Worm (Caenorhabditis elegans): Measurements from ENCODE around the gene spe-39.

The spe-39 gene

ce11 chrV:6784853-6785492 is at the start of gene spe-39, which contains the start of gene spn-4:
TSS of gene spe-39 (plus strand) at chrV:6785451.
TSS of gene spn-4 (minus strand) at chrV:6784903.
- no peak for TF ChIP-seq unc-62 (GFP tag; optimal IDR thresholded peaks at IDR 0.05)

DNA sequence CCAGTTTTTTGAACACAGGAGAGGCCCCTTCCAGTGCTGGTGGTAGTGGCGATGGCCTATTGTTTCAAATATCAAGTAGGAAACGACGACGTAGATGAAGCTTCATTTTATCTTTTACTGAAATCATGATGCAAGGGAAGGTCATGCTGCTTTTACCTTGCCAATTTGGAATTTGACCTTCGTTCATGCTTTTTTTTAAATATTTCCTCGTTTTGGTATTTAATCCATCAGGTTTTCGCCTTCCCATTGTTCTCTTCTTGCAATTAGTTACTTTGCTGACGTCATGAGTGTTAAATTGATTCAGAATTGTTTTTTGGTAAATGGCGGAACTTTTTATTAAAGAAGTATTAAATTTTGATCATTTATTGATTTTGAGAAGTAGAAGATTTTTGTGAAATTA is 49.1 kb upstream of the spe-39 start:
- no peak for TF ChIP-seq unc-62 (GFP tag; optimal IDR thresholded peaks at IDR 0.05)

DNA sequence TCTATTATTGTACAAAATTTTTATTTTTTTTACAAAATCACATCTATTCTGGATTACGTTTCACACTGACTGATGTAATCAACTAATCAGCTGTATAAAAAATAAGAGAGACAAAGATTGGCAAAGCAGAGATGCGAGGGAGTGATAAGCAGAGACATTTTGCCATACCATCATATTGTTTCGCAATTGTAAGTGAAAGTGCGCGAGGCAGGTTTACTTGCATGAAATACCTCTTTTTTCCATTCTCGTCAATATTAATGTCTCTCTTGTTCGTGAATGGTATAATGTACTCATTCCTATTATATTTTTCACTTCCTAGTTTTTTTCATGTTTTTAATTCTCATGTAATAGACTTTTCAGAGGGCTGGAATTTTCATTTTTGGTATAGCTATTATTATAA is 48.4 kb upstream of the spe-39 start:
- TF ChIP-seq unc-62 (GFP tag; optimal IDR thresholded peaks at IDR 0.05): no peak

DNA sequence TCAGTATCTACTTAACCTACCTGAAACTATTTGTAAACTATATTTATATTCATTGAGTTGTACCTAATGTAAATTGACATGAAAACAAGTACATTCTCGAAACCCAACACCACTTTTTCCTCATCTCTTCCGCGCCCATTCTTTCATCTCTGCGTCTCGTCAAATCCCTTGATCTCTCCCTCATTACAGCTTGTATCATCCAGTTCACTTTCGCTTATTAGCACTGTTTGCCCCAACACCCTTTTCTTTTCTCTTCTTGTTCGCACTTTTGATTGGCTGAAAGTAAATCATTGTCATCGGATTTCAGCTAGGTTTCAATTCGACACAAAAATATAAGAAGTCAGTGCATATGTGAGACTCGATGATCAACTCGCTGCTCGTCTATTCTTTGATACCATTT is 40.5 kb upstream of the spe-39 start, which contains the start of gene T25F10.3:
Gene T25F10.3 (plus strand): TSS at position 308 of the 400 bp plus-strand sequence.
- TF ChIP-seq unc-62 (GFP tag; optimal IDR thresholded peaks at IDR 0.05): no peak

ce11 chrV:6751493-6752100 is 33.7 kb upstream of the spe-39 start:
- no peak for TF ChIP-seq unc-62 (GFP tag; optimal IDR thresholded peaks at IDR 0.05)

DNA sequence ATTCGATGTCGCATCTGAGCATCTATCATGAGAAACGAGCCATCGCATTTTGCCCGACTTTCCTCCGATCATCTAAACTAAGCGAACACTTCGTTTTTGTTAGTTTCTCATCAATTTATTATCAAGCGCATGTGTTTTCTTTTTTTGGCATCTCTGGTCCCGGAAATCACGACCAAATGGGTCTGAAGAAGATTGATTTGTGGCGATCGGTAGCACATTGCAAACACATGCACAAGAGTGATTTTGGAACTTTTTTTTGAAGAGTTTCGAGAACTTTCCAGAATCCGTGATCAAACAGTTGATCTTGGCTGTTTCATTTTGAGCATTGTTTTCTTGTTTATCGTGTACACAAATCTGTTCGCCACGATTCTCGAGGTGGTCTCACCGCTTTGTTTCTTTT is 32.0 kb upstream of the spe-39 start:
- TF ChIP-seq unc-62 (GFP tag; optimal IDR thresholded peaks at IDR 0.05): no peak

ce11 chrV:6758017-6758416 is 27.2 kb upstream of the spe-39 start, which contains the start of gene dbl-1:
TSS of gene dbl-1 (plus strand) at chrV:6758135.
- TF ChIP-seq unc-62 (GFP tag; optimal IDR thresholded peaks at IDR 0.05): no peak

- TF ChIP-seq unc-62 (GFP tag; optimal IDR thresholded peaks at IDR 0.05): no peak
Measured at ce11 chrV:6762361-6762760, 22.9 kb upstream of the spe-39 start, which contains the start of gene T25F10.4. TSS of gene T25F10.4 (minus strand) at chrV:6762461.

DNA sequence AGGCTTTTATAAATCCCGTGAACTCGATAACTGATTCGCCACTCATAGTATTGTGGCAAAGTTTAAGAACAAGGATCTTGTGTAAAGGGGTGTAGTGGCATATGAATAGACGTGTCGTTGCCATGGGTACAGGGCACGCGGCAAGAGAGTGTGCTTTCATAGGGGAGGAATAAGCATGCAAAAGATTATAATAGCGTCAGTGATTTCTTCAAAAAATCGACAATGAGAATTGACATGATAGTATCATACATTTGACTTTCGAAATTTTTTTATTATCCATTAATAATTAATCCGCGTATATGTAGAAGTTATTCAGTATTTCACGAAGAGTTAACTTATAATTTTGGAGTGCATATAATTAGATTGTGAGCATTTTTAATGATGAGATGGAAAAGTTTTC is 20.3 kb upstream of the spe-39 start, which contains the start of gene bbs-8:
Gene bbs-8 (minus strand): TSS at position 101 of the 400 bp plus-strand sequence.
- TF ChIP-seq unc-62 (GFP tag; optimal IDR thresholded peaks at IDR 0.05): no peak

DNA sequence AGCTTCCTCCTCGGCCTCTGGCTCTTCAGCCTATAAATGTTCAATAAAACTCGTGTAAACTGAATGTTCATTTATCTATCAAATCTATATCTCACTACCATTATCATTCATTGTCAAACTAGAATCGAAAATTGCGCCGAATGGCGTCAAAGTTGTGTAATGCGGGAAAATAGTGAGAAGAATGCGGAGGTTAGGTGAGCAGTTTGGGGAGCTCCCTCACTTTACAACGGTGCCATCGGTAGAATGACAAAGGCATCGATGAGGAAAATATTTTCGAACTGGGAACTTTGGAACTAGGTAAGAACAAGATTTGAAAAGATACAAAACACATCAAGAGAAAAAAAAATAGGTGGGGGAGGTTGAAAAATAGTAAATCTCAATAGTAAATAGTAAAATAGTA is 17.7 kb upstream of the spe-39 start:
- TF ChIP-seq unc-62 (GFP tag; optimal IDR thresholded peaks at IDR 0.05): no peak

DNA sequence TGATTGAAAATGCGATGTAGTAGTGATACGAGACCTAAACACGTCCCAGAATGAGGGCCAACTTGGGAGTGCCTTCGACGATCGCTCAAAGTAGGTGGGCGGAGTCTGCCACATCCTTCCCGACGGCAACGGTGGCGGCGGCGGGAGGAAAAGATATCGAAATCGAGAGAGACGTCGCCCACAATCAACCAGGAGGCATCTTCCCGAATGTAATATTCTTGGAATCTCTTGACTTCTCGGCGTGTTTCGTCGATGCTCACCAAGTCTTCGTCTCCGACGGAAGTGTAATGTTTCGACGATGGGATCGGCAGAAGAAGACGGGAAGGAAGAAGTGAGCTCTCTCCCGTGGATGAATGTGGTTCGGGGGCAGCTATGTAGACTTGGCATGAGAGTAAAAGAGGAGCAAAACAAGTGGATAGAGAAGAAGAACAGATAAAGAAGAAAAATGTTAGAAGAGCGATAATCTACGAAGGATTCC is 16.8 kb upstream of the spe-39 start, which contains the start of the genes T25F10.1 and clik-1:
Gene T25F10.1 (plus strand): TSS at position 51 of the 478 bp plus-strand sequence.
Gene clik-1 (minus strand): TSS at position 281 of the 478 bp plus-strand sequence.
- TF ChIP-seq unc-62 (GFP tag; optimal IDR thresholded peaks at IDR 0.05): no peak

DNA sequence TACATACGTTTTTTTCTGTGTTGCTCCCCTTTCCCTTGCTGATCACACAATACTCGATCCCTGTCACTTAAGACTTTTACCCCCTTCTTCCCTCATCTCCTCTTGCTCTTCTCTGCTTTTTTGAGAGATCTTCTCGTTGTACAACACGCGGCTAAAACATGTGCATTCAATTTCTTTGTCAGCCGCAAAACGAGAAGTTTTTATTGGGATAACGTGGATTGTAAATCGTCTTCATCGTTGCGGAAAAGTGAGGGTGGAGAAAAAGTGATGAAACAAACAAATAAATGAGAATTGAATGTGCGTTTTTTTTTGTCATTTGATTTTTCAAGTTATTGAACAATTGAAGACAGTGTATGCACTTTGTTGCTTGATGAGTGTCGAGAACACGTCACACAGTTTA is 15.8 kb upstream of the spe-39 start:
- TF ChIP-seq unc-62 (GFP tag; optimal IDR thresholded peaks at IDR 0.05): no peak

- no peak for TF ChIP-seq unc-62 (GFP tag; optimal IDR thresholded peaks at IDR 0.05)
Measured at ce11 chrV:6771645-6772044, 13.6 kb upstream of the spe-39 start, which contains the start of gene srh-30. TSS of gene srh-30 (minus strand) at chrV:6771745.

DNA sequence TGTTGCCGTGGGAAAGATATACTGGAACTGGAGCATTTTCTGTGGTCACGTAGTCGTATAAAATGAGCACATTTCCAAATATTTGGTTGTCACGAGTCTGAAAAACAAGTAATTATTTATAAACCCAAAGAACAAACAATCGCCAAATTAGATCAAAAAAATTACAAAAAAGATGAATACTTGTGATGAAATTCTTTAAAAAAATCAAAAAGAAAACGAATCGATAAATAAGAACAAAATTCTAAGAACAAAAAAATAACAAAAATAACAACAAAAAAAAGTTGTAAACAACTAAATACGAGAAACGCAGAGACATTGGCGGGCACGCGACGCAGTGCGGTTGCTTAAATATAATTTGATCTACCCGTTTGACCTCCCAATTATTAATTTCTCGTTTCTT is 11.5 kb upstream of the spe-39 start, which contains the start of gene ZC404.16:
Gene ZC404.16 (minus strand): TSS at position 101 of the 400 bp plus-strand sequence.
- no peak for TF ChIP-seq unc-62 (GFP tag; optimal IDR thresholded peaks at IDR 0.05)

DNA sequence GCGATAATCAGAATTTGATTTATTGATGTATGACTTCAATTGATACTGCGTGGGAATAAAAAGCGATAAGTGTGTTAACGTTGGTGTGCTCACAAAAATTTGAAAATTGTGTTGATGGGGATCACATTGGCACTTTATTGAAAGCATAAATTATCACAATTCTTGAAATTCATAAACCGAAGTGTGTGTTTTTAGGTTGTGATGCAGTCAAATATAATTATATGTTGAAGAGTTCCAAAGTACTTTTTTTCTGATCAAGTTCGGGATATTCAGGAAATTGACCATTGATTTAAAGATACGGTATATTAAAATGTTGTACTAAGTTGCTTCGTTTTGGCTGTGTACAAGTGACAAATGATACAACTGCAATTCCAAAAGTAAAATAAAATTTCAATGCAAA is 9.5 kb upstream of the spe-39 start, which contains the start of gene srh-28:
Gene srh-28 (minus strand): TSS at position 101 of the 400 bp plus-strand sequence.
- no peak for TF ChIP-seq unc-62 (GFP tag; optimal IDR thresholded peaks at IDR 0.05)

ce11 chrV:6778457-6778856 is 6.8 kb upstream of the spe-39 start:
- TF ChIP-seq unc-62 (GFP tag; optimal IDR thresholded peaks at IDR 0.05): no peak

DNA sequence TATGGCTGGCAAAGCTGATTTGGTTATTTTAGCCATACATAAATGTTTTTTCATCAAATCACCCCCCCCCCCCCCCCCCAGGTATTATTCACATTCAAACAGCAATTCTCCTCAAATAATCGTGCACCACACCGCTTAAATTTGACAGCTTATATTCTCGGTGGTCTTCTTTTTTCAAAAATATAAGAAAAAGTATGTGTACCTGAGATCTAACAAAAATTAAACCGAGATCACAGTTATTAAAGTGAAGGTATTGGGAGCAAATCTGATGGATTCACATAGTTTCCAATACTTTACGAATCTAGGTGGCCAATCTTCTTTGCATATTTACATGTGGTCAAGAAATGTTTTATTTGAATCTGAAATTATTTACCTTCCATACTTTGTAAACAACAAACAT is 5.1 kb upstream of the spe-39 start, which contains the start of gene ZC404.15:
Gene ZC404.15 (plus strand): TSS at position 301 of the 400 bp plus-strand sequence.
- no peak for TF ChIP-seq unc-62 (GFP tag; optimal IDR thresholded peaks at IDR 0.05)
